Worm (Caenorhabditis elegans) whole organism, late embryonic: ENCODE results near the gene str-231.

Experiments
- Y22D7AL.16 ChIP-seq: sonication (generic microtip); optimal IDR thresholded peaks from 2 replicates; lab custom pipeline; 2016; ENCODE audit warnings: missing genetic modification characterization, missing compliant biosample characterization
- lin-11 ChIP-seq: fragments of 200-800 bp; sonication (Bioruptor generic); optimal IDR thresholded peaks from 2 replicates; lab custom pipeline; 2018; ENCODE audit warnings: mild to moderate bottlenecking, missing genetic modification characterization, missing compliant biosample characterization
- pag-3 ChIP-seq: sonication (generic microtip); optimal IDR thresholded peaks from 2 replicates; lab custom pipeline; 2016; ENCODE audit warnings: missing compliant biosample characterization, missing genetic modification characterization, borderline replicate concordance
- pha-4 ChIP-seq: fragments of 150-350 bp; optimal IDR thresholded peaks from 2 replicates; lab custom pipeline; 2018; ENCODE audit warnings: missing biosample characterization, missing genetic modification reagents, missing genetic modification characterization

DNA sequence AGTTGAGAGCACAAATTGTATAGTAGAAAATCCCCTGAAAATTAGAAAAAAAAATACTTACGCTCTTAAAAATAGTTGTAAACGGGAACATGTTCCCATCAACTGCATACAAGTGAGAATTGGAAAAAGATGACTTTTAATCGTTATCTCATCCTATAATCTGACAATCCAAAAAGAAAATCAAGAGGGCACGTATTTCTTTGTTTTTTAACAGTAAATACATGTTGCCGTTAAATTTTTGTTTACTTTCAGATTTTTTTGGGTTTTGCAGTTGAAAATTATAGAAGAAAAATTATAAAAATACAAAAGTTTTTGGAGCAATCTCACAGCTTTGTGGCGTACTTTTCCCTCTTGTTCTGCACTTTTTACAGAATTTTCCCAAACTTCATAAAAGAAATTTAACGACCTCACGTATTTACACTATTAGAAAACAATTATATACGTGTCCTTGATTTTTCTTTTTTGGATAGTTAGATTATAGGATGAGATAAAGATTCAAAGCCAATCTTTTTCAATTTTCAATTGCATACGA is 10.7 kb downstream of the str-231 start, which contains the start of the genes C06C6.9 and C06C6.8:
- no peak for TF ChIP-seq pag-3 (tag; lab: Kevin White, UChicago)
- no peak for TF ChIP-seq pha-4 (tag; lab: Kevin White, UChicago)
- no peak for TF ChIP-seq Y22D7AL.16 (tag; lab: Kevin White, UChicago)
- TF ChIP-seq lin-11 (tag; lab: Kevin White, UChicago) = no peak
